Worm (Caenorhabditis elegans): ENCODE data around the gene rcs-1.

The rcs-1 gene

ce11 chrX:8860958-8861357, 32.6 kb upstream of the rcs-1 start, which contains the start of gene C06E2.9:
C06E2.9 (plus strand) TSS chrX:8861258.
- TF ChIP-seq mep-1 (tag; optimal IDR thresholded peaks at IDR 0.05) = no peak
- TF ChIP-seq lin-32 (GFP tag; optimal IDR thresholded peaks at IDR 0.05) = no peak
- TF ChIP-seq pha-4 (tag; optimal IDR thresholded peaks at IDR 0.05) = no peak
- TF ChIP-seq ceh-39 (tag; optimal IDR thresholded peaks at IDR 0.05) = no peak
- TF ChIP-seq nhr-2 (tag; optimal IDR thresholded peaks at IDR 0.05) = no peak
- TF ChIP-seq flh-1 (GFP tag; optimal IDR thresholded peaks at IDR 0.05) = no peak
- no peak for TF ChIP-seq nhr-76 (tag; optimal IDR thresholded peaks at IDR 0.05)
- TF ChIP-seq ceh-43 (GFP tag; optimal IDR thresholded peaks at IDR 0.05) = no peak
- TF ChIP-seq ceh-83 (GFP tag; optimal IDR thresholded peaks at IDR 0.05) = no peak
- no peak for TF ChIP-seq mab-5 (tag; optimal IDR thresholded peaks at IDR 0.05)
- TF ChIP-seq unc-39 (tag; optimal IDR thresholded peaks at IDR 0.05) = no peak
- TF ChIP-seq unc-62 (GFP tag; optimal IDR thresholded peaks at IDR 0.05) = no peak
- TF ChIP-seq hlh-1 (tag; optimal IDR thresholded peaks at IDR 0.05) = no peak
- TF ChIP-seq unc-120 (tag; optimal IDR thresholded peaks at IDR 0.05; ENCODE audit: poor library complexity, severe bottlenecking) = no peak
- TF ChIP-seq bed-3 (GFP tag; optimal IDR thresholded peaks at IDR 0.05) = no peak
- no peak for TF ChIP-seq elt-1 (tag; optimal IDR thresholded peaks at IDR 0.05; ENCODE audit: borderline replicate concordance, insufficient read depth)
- TF ChIP-seq elt-3 (tag; optimal IDR thresholded peaks at IDR 0.05) = no peak
- no peak for TF ChIP-seq nhr-237 (tag; optimal IDR thresholded peaks at IDR 0.05)
- TF ChIP-seq ham-2 (GFP tag; optimal IDR thresholded peaks at IDR 0.05) = no peak
- TF ChIP-seq mls-2 (tag; optimal IDR thresholded peaks at IDR 0.05) = no peak

ce11 chrX:8859538-8859937, 31.2 kb upstream of the rcs-1 start:
- no peak for TF ChIP-seq M03D4.4 (tag; optimal IDR thresholded peaks at IDR 0.05)
- no peak for TF ChIP-seq sptf-1 (tag; optimal IDR thresholded peaks at IDR 0.05)
- no peak for TF ChIP-seq unc-120 (tag; optimal IDR thresholded peaks at IDR 0.05; ENCODE audit: poor library complexity, severe bottlenecking)

- TF ChIP-seq tbx-8 (GFP tag; optimal IDR thresholded peaks at IDR 0.05) (no peak), elt-1 (tag; optimal IDR thresholded peaks at IDR 0.05; ENCODE audit: borderline replicate concordance, insufficient read depth) (peak; percentile 96)
Observed at ce11 chrX:8857904-8858612, 29.7 kb upstream of the rcs-1 start, which contains the start of gene C06E2.5. C06E2.5 (minus strand) TSS chrX:8857954.

ce11 chrX:8854409-8854808, 26.1 kb upstream of the rcs-1 start:
- no peak for TF ChIP-seq mls-2 (tag; optimal IDR thresholded peaks at IDR 0.05)
- no peak for TF ChIP-seq drap-1 (GFP tag; optimal IDR thresholded peaks at IDR 0.05)

ce11 chrX:8853524-8853923, 25.2 kb upstream of the rcs-1 start, which contains the start of gene sprp-4:
sprp-4 (minus strand) TSS chrX:8853624.
- TF ChIP-seq unc-120 (tag; optimal IDR thresholded peaks at IDR 0.05; ENCODE audit: poor library complexity, severe bottlenecking) (no peak), sptf-1 (tag; optimal IDR thresholded peaks at IDR 0.05) (no peak), unc-62 (GFP tag; optimal IDR thresholded peaks at IDR 0.05) (no peak), ham-2 (GFP tag; optimal IDR thresholded peaks at IDR 0.05) (no peak), ces-1 (GFP tag; optimal IDR thresholded peaks at IDR 0.05) (no peak), mep-1 (tag; optimal IDR thresholded peaks at IDR 0.05) (no peak), ztf-11 (tag; optimal IDR thresholded peaks at IDR 0.05) (no peak), blmp-1 (tag; optimal IDR thresholded peaks at IDR 0.05) (no peak), drap-1 (GFP tag; optimal IDR thresholded peaks at IDR 0.05) (no peak), lin-32 (GFP tag; optimal IDR thresholded peaks at IDR 0.05) (no peak), nhr-12 (tag; optimal IDR thresholded peaks at IDR 0.05) (no peak), M03D4.4 (tag; optimal IDR thresholded peaks at IDR 0.05) (no peak), ceh-39 (tag; optimal IDR thresholded peaks at IDR 0.05) (no peak), zip-8 (tag; optimal IDR thresholded peaks at IDR 0.05) (no peak), lin-13 (tag; optimal IDR thresholded peaks at IDR 0.05) (no peak), nhr-2 (tag; optimal IDR thresholded peaks at IDR 0.05) (no peak), mls-2 (tag; optimal IDR thresholded peaks at IDR 0.05) (no peak)
